Worm (Caenorhabditis elegans): ENCODE data around the gene srlf-17.
A peak's percentile ranks its signal among the peaks of the same experiment; 100 is the strongest.

srlf-17 gene

ce11 chrIV:11126028-11126427, 23.5 kb upstream of the srlf-17 start:
- TF ChIP-seq set-16 (GFP tag; IDR thresholded peaks at IDR 0.05) (0 out of 2 replicates have a peak, but pooled peaks have one; percentile 6), lsy-2 (tag; optimal IDR thresholded peaks at IDR 0.05) (no peak), F37D6.2 (tag; optimal IDR thresholded peaks at IDR 0.05) (no peak), unc-62 (GFP tag; optimal IDR thresholded peaks at IDR 0.05 in 1 of 2) (peak in 1 of 2 experiments; percentile 92), unc-62 (tag; optimal IDR thresholded peaks at IDR 0.05) (no peak)

- TF ChIP-seq Y5F2A.4 (GFP tag; optimal IDR thresholded peaks at IDR 0.05) (no peak), cey-2 (tag; optimal IDR thresholded peaks at IDR 0.05; ENCODE audit: borderline replicate concordance, insufficient read depth) (no peak), hlh-11 (tag; optimal IDR thresholded peaks at IDR 0.05) (no peak), F26F4.8 (GFP tag; conservative IDR thresholded peaks at IDR 0.05) (no peak), nhr-11 (tag; optimal IDR thresholded peaks at IDR 0.05) (no peak), pha-4 (GFP tag; IDR thresholded peaks at IDR 0.05) (no peak), pha-4 (tag; optimal IDR thresholded peaks at IDR 0.05) (no peak), nhr-76 (tag; optimal IDR thresholded peaks at IDR 0.05) (no peak), T20F7.1 (GFP tag; optimal IDR thresholded peaks at IDR 0.05) (no peak), madf-9 (GFP tag; conservative IDR thresholded peaks at IDR 0.05) (no peak), dmd-8 (GFP tag; IDR thresholded peaks at IDR 0.05) (no peak), ceh-82 (tag; optimal IDR thresholded peaks at IDR 0.05) (no peak)
These were observed 23.3 kb upstream of the srlf-17 start, which contains the start of gene swsn-4 for ce11 chrIV:11126004-11126027. swsn-4 (plus strand) TSS chrIV:11126024.

- TF ChIP-seq nhr-28 (tag; optimal IDR thresholded peaks at IDR 0.05) (peak; percentile 15), dpl-1 (GFP tag; optimal IDR thresholded peaks at IDR 0.05) (peak; percentile 73), pqm-1 (tag; optimal IDR thresholded peaks at IDR 0.05) (no peak), unc-62 (GFP tag; optimal IDR thresholded peaks at IDR 0.05 in 1 of 2) (peak in 1 of 2 experiments; percentile 33), unc-62 (tag; optimal IDR thresholded peaks at IDR 0.05) (no peak), zag-1 (tag; optimal IDR thresholded peaks at IDR 0.05) (no peak), daf-16 (GFP tag; optimal IDR thresholded peaks at IDR 0.05) (no peak), daf-16 (tag; optimal IDR thresholded peaks at IDR 0.05) (no peak), nhr-237 (tag; optimal IDR thresholded peaks at IDR 0.05) (no peak)
These were observed 23.1 kb upstream of the srlf-17 start for ce11 chrIV:11125604-11126003.

- peak; percentile 46 for TF ChIP-seq mep-1 (tag; optimal IDR thresholded peaks at IDR 0.05)
- peak; percentile 67 for TF ChIP-seq hmg-1.1 (GFP tag; IDR thresholded peaks at IDR 0.05)
- peak; percentile 32 for TF ChIP-seq mxl-3 (GFP tag; optimal IDR thresholded peaks at IDR 0.05)
- no peak for TF ChIP-seq daf-16 (GFP tag; optimal IDR thresholded peaks at IDR 0.05)
- peak; percentile 16 for TF ChIP-seq daf-16 (tag; optimal IDR thresholded peaks at IDR 0.05)
- peak; percentile 66 for TF ChIP-seq mes-2 (tag; optimal IDR thresholded peaks at IDR 0.05; ENCODE audit: poor library complexity, severe bottlenecking)
- peak in 1 of 2 experiments; percentile 70 for TF ChIP-seq lsy-2 (tag; optimal IDR thresholded peaks at IDR 0.05)
- TF ChIP-seq php-3 (GFP tag; IDR thresholded peaks at IDR 0.05), result no peak
- TF ChIP-seq aha-1 (tag), result peak; percentile 74
- TF ChIP-seq ctbp-1 (GFP tag; IDR thresholded peaks at IDR 0.05), result no peak
- no peak for TF ChIP-seq F37D6.2 (tag; optimal IDR thresholded peaks at IDR 0.05)
- peak; percentile 12 for TF ChIP-seq rbr-2 (tag; optimal IDR thresholded peaks at IDR 0.05)
- TF ChIP-seq attf-4 (tag; optimal IDR thresholded peaks at IDR 0.05), result no peak
- TF ChIP-seq dmd-8 (GFP tag; IDR thresholded peaks at IDR 0.05), result no peak
- no peak for TF ChIP-seq R02D3.7 (tag; optimal IDR thresholded peaks at IDR 0.05)
- TF ChIP-seq hlh-11 (tag; optimal IDR thresholded peaks at IDR 0.05), result peak; percentile 39
- TF ChIP-seq nhr-237 (tag; optimal IDR thresholded peaks at IDR 0.05), result no peak
These were observed 22.7 kb upstream of the srlf-17 start for ce11 chrIV:11125200-11125599.

ce11 chrIV:11124674-11125073, 22.2 kb upstream of the srlf-17 start, which contains the start of gene spo-11:
spo-11 (minus strand) TSS chrIV:11124862.
- no peak for TF ChIP-seq daf-12 (tag; optimal IDR thresholded peaks at IDR 0.05)
- peak; percentile 3 for TF ChIP-seq F49E8.2 (tag; optimal IDR thresholded peaks at IDR 0.05; ENCODE audit: borderline replicate concordance)
